Fruit fly (Drosophila melanogaster): ENCODE results near the gene CG7950.
A peak's percentile ranks its signal among the peaks of the same experiment; 100 is the strongest.

Gene CG7950

dm6 chr3R:30043139-30043744 lies 13.4 kb upstream of the CG7950 start, which contains the start of gene Sry-delta (continued):
- TF ChIP-seq CG4707 (GFP tag; optimal IDR thresholded peaks at IDR 0.05) (peak; percentile 31), CG15601 (tag; optimal IDR thresholded peaks at IDR 0.05) (peak; percentile 78), sd (tag; optimal IDR thresholded peaks at IDR 0.05) (no peak), seq (GFP tag; IDR thresholded peaks at IDR 0.05) (no peak; the same call in 1 of the 2 replicates), gsb-n (tag; optimal IDR thresholded peaks at IDR 0.05) (no peak), CG3847 (GFP tag; IDR thresholded peaks at IDR 0.05) (peak; percentile 69), Ptx1 (GFP tag; IDR thresholded peaks at IDR 0.05) (peak; percentile 86), CG33213 (GFP tag; optimal IDR thresholded peaks at IDR 0.05) (peak; percentile 90), row (GFP tag; IDR thresholded peaks at IDR 0.05) (peak; percentile 96), eyg (GFP tag; optimal IDR thresholded peaks at IDR 0.05) (peak; percentile 61), fu2 (GFP tag; optimal IDR thresholded peaks at IDR 0.05) (peak; percentile 81), her (GFP tag; optimal IDR thresholded peaks at IDR 0.05) (peak; percentile 90), pho (GFP tag; optimal IDR thresholded peaks at IDR 0.05) (peak; percentile 91), CG4854 (GFP tag; optimal IDR thresholded peaks at IDR 0.05) (peak; percentile 69), esg (GFP tag; conservative IDR thresholded peaks at IDR 0.05) (peak; percentile 64), Ets65A (GFP tag) (peak; percentile 99), Kr (GFP tag; optimal IDR thresholded peaks at IDR 0.05) (no peak), CG15479 (GFP tag; optimal IDR thresholded peaks at IDR 0.05) (no peak), ro (GFP tag; IDR thresholded peaks at IDR 0.05) (no peak), Hr78 (GFP tag; optimal IDR thresholded peaks at IDR 0.05) (no peak), Nf-YA (GFP tag; IDR thresholded peaks at IDR 0.05) (peak; percentile 62; the same call in 1 of the 2 replicates), CG30431 (GFP tag; optimal IDR thresholded peaks at IDR 0.05) (peak; percentile 16), CG3281 (GFP tag; optimal IDR thresholded peaks at IDR 0.05) (peak; percentile 82), mam (GFP tag; optimal IDR thresholded peaks at IDR 0.05) (peak; percentile 94), HLH4C (GFP tag; IDR thresholded peaks at IDR 0.05; ENCODE audit: partially characterized antibody) (peak; percentile 54; the same call in 1 of the 3 replicates), E2f2 (GFP tag; IDR thresholded peaks at IDR 0.05) (peak; percentile 73), pzg (GFP tag; optimal IDR thresholded peaks at IDR 0.05) (peak; percentile 97), Myb (GFP tag; optimal IDR thresholded peaks at IDR 0.05) (peak; percentile 70), Eip74EF (GFP tag; optimal IDR thresholded peaks at IDR 0.05) (no peak), GATAe (GFP tag; conservative IDR thresholded peaks at IDR 0.05) (peak; percentile 22; the same call in 1 of the 2 replicates), CG10209 (GFP tag; optimal IDR thresholded peaks at IDR 0.05) (peak; percentile 69), CG10366 (GFP tag; IDR thresholded peaks at IDR 0.05) (peak; percentile 70), CG11695 (GFP tag; IDR thresholded peaks at IDR 0.05) (peak; percentile 36; the same call in 1 of the 3 replicates), Drgx (GFP tag; IDR thresholded peaks at IDR 0.05) (peak; percentile 55; the same call in 1 of the 2 replicates), ash1 (GFP tag; optimal IDR thresholded peaks at IDR 0.05) (peak; percentile 84), CG11504 (tag; optimal IDR thresholded peaks at IDR 0.05) (no peak), tap (tag; optimal IDR thresholded peaks at IDR 0.05) (peak; percentile 51), MESR4 (GFP tag; optimal IDR thresholded peaks at IDR 0.05) (peak; percentile 95), CG8290 (GFP tag; optimal IDR thresholded peaks at IDR 0.05) (peak; percentile 72), CG8290 (tag; optimal IDR thresholded peaks at IDR 0.05) (peak in 1 of 2 experiments; percentile 37), CG16779 (GFP tag; IDR thresholded peaks at IDR 0.05) (peak; percentile 68), CG17802 (tag; optimal IDR thresholded peaks at IDR 0.05) (peak; percentile 83), MTF-1 (GFP tag; optimal IDR thresholded peaks at IDR 0.05; ENCODE audit: borderline replicate concordance) (peak; percentile 51), sug (tag; optimal IDR thresholded peaks at IDR 0.05) (peak; percentile 86), CkIIα-i1 (GFP tag; IDR thresholded peaks at IDR 0.05) (no peak), CG9817 (tag; optimal IDR thresholded peaks at IDR 0.05) (peak; percentile 79), CG1529 (GFP tag; optimal IDR thresholded peaks at IDR 0.05) (no peak), gsb (GFP tag; IDR thresholded peaks at IDR 0.05) (0 out of 2 replicates have a peak, but pooled peaks have one; percentile 8), ssp (GFP tag; IDR thresholded peaks at IDR 0.05) (peak; percentile 83), CG13775 (GFP tag; optimal IDR thresholded peaks at IDR 0.05) (peak; percentile 74)
